Fruit fly (Drosophila melanogaster): ENCODE data around the gene GAA1.

GAA1 gene

DNA sequence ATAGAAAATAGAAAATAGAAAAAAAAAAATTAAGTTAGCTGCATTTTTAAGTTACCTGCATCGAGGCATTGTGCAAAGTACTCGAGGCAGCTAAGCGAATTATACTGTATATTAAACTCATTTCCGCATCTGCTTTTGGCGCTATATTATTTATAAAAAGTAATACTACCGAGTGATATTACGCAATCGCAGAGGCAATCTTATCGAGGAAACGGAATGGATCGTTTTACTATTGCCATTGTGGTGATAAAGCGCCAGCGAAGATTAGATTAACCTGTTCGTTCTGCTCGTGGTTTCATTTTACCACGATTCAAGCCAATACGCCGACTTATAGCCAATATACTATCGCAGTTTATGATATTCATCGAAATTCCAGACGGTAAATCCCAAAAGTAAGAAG lies 11.1 kb upstream of the GAA1 start:
- TF ChIP-seq CG1792 (GFP tag; optimal IDR thresholded peaks at IDR 0.05) (no peak), HmgZ (tag; optimal IDR thresholded peaks at IDR 0.05) (no peak), sima (GFP tag; optimal IDR thresholded peaks at IDR 0.05) (no peak), pum (GFP tag; optimal IDR thresholded peaks at IDR 0.05) (no peak), sd (tag; optimal IDR thresholded peaks at IDR 0.05) (peak; percentile 48), Hr3 (GFP tag; optimal IDR thresholded peaks at IDR 0.05) (no peak), rib (GFP tag; IDR thresholded peaks at IDR 0.05) (no peak), Med (GFP tag) (peak; percentile 24), NfI (GFP tag; optimal IDR thresholded peaks at IDR 0.05) (no peak), GATAe (GFP tag; conservative IDR thresholded peaks at IDR 0.05) (peak; percentile 22; the same call in 1 of the 2 replicates), Pdp1 (GFP tag; optimal IDR thresholded peaks at IDR 0.05) (peak in 1 of 2 experiments; percentile 88), CG4360 (GFP tag; IDR thresholded peaks at IDR 0.05) (no peak), CG31441 (GFP tag; IDR thresholded peaks at IDR 0.05) (no peak), Dref (GFP tag; IDR thresholded peaks at IDR 0.05) (no peak), Spps (tag; optimal IDR thresholded peaks at IDR 0.05) (no peak), CG11504 (tag; optimal IDR thresholded peaks at IDR 0.05) (no peak), row (GFP tag; IDR thresholded peaks at IDR 0.05) (no peak), ara (GFP tag; IDR thresholded peaks at IDR 0.05) (no peak), CG34422 (GFP tag; IDR thresholded peaks at IDR 0.05) (no peak), exex (tag; optimal IDR thresholded peaks at IDR 0.05) (peak; percentile 39), CG7745 (tag; optimal IDR thresholded peaks at IDR 0.05) (no peak)

DNA sequence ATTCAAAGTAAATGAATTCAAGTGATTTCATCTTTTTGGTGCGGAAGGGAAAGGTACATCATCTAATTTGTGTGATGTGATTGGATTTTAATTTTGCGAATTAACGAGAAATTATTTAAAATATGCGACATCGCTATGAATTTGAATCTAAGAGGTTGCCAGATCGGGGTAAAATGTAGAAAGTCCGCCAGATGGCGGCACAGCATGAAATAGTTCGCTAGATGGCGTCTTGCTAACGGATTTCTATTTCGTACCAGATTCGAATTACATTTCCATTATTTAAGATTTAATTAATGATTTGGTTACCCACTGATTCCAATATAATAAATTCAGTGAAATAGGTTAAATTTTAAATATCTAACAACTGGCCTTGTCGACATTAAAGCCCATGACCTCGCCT lies 10.2 kb upstream of the GAA1 start:
- TF ChIP-seq dysf (GFP tag; IDR thresholded peaks at IDR 0.05) = peak; percentile 40; the same call in 2 of the 3 replicates
- no peak; the same call in 1 of the 2 replicates for TF ChIP-seq HLH3B (GFP tag; IDR thresholded peaks at IDR 0.05)
- peak; percentile 23 for TF ChIP-seq gfzf (GFP tag; optimal IDR thresholded peaks at IDR 0.05)
- peak; percentile 20 to 32 for TF ChIP-seq Pdp1 (GFP tag; optimal IDR thresholded peaks at IDR 0.05)
- TF ChIP-seq Doc3 (GFP tag; IDR thresholded peaks at IDR 0.05; ENCODE audit: partially characterized antibody) = no peak
- TF ChIP-seq CG7928 (GFP tag; optimal IDR thresholded peaks at IDR 0.05) = no peak
- no peak for TF ChIP-seq CG18599 (GFP tag; optimal IDR thresholded peaks at IDR 0.05)
- peak; percentile 42 for TF ChIP-seq CG15696 (tag; optimal IDR thresholded peaks at IDR 0.05)
- TF ChIP-seq CG8281 (tag; optimal IDR thresholded peaks at IDR 0.05) = no peak
- no peak for TF ChIP-seq CG7556 (GFP tag; optimal IDR thresholded peaks at IDR 0.05)
- TF ChIP-seq CG14441 (GFP tag; IDR thresholded peaks at IDR 0.05) = 0 out of 2 replicates have a peak, but pooled peaks have one; percentile 46
- no peak for TF ChIP-seq Sry-β (GFP tag; optimal IDR thresholded peaks at IDR 0.05)
- TF ChIP-seq Oaz (GFP tag; IDR thresholded peaks at IDR 0.05) = no peak
- no peak for TF ChIP-seq bbx (GFP tag; IDR thresholded peaks at IDR 0.05; ENCODE audit: partially characterized antibody)
- TF ChIP-seq Gsc (GFP tag; IDR thresholded peaks at IDR 0.05) = no peak
- TF ChIP-seq crc (GFP tag; optimal IDR thresholded peaks at IDR 0.05) = no peak
- TF ChIP-seq sug (tag; optimal IDR thresholded peaks at IDR 0.05) = peak; percentile 52
- peak; percentile 45 for TF ChIP-seq CG12659 (GFP tag; optimal IDR thresholded peaks at IDR 0.05)
- TF ChIP-seq CG4424 (GFP tag; optimal IDR thresholded peaks at IDR 0.05) = peak; percentile 8
- TF ChIP-seq ind (GFP tag; optimal IDR thresholded peaks at IDR 0.05) = peak; percentile 12
- peak; percentile 50; the same call in 1 of the 3 replicates for TF ChIP-seq CG6791 (GFP tag; IDR thresholded peaks at IDR 0.05; ENCODE audit: partially characterized antibody)
- TF ChIP-seq Myb (GFP tag; optimal IDR thresholded peaks at IDR 0.05) = peak; percentile 98
- TF ChIP-seq Six4 (GFP tag; optimal IDR thresholded peaks at IDR 0.05) = no peak
- peak; percentile 73 for TF ChIP-seq HmgD (GFP tag; optimal IDR thresholded peaks at IDR 0.05)
- TF ChIP-seq NFAT (GFP tag; IDR thresholded peaks at IDR 0.05) = peak; percentile 67
- TF ChIP-seq Opbp (GFP tag; IDR thresholded peaks at IDR 0.05; ENCODE audit: partially characterized antibody) = peak; percentile 49; the same call in 1 of the 3 replicates
- TF ChIP-seq Eip74EF (GFP tag; optimal IDR thresholded peaks at IDR 0.05) = no peak
- TF ChIP-seq ftz-f1 (GFP tag; optimal IDR thresholded peaks at IDR 0.05) = no peak
- no peak for TF ChIP-seq CG1792 (GFP tag; optimal IDR thresholded peaks at IDR 0.05)
- TF ChIP-seq ase (GFP tag; IDR thresholded peaks at IDR 0.05) = no peak
- TF ChIP-seq eyg (GFP tag; optimal IDR thresholded peaks at IDR 0.05) = no peak
- peak; percentile 25 for TF ChIP-seq Antp (GFP tag; optimal IDR thresholded peaks at IDR 0.05)

All from whole organism, embryonic.